Worm (Caenorhabditis elegans) whole organism, young adult: Measurements from ENCODE around the gene tbx-9.
A peak's percentile ranks its signal among the peaks of the same experiment; 100 is the strongest.

Experiments used
- B0035.1 ChIP-seq: sonication (generic microtip); optimal IDR thresholded peaks from 2 replicates; lab custom pipeline; 2016; ENCODE audit warnings: missing genetic modification characterization, mild to moderate bottlenecking, missing compliant biosample characterization, missing genotype, missing genetic modification reagents
- B0336.3 ChIP-seq: fragments of 200-800 bp; sonication (Bioruptor generic); IDR thresholded peaks from 2 replicates; pipeline ENCODE4 v1.3.6; 2022; ENCODE audit warnings: missing genetic modification characterization, missing compliant biosample characterization
- D2030.7 ChIP-seq: fragments of 200-800 bp; sonication (Bioruptor generic); IDR thresholded peaks from 2 replicates; pipeline ENCODE4 v1.3.6; 2022; ENCODE audit warnings: missing genetic modification reagents, missing genetic modification characterization, missing compliant biosample characterization
- F10E7.11 ChIP-seq: sonication (generic microtip); optimal IDR thresholded peaks from 2 replicates; lab custom pipeline; 2017; ENCODE audit warnings: mild to moderate bottlenecking, missing genetic modification characterization, moderate library complexity, missing compliant biosample characterization
- F22D6.2 ChIP-seq: sonication (generic microtip); optimal IDR thresholded peaks from 2 replicates; lab custom pipeline; 2016; ENCODE audit warnings: mild to moderate bottlenecking, missing genetic modification characterization, missing compliant biosample characterization
- F23B12.7 ChIP-seq: sonication (generic microtip); optimal IDR thresholded peaks from 2 replicates; lab custom pipeline; 2017; ENCODE audit warnings: missing genetic modification characterization, mild to moderate bottlenecking, missing compliant biosample characterization, antibody characterized with exemption, moderate library complexity; ENCODE audit not compliant: insufficient read depth
- F49E8.2 ChIP-seq: sonication (generic microtip); optimal IDR thresholded peaks from 3 replicates; lab custom pipeline; 2017; ENCODE audit warnings: missing genetic modification characterization, mild to moderate bottlenecking, missing compliant biosample characterization, antibody characterized with exemption, moderate library complexity; ENCODE audit not compliant: insufficient read depth
- T26A5.8 ChIP-seq: sonication (generic microtip); optimal IDR thresholded peaks from 2 replicates; lab custom pipeline; 2016; ENCODE audit warnings: missing genetic modification characterization, missing compliant biosample characterization
- akir-1 ChIP-seq: fragments of 200-800 bp; sonication (Bioruptor generic); optimal IDR thresholded peaks from 2 replicates; lab custom pipeline; 2018; ENCODE audit warnings: mild to moderate bottlenecking, missing genetic modification characterization, moderate library complexity, missing compliant biosample characterization
- attf-6 ChIP-seq: fragments of 200-800 bp; sonication (Bioruptor generic); IDR thresholded peaks from 2 replicates; pipeline ENCODE4 v1.3.6; 2022; ENCODE audit warnings: missing genetic modification reagents, missing genetic modification characterization, missing compliant biosample characterization
- cebp-1 ChIP-seq, 2 experiments: fragments of 200-800 bp in 1 of 2; sonication (Bioruptor generic) in 1 of 2; sonication (generic microtip) in 1 of 2; IDR thresholded peaks in 1 of 2; optimal IDR thresholded peaks in 1 of 2; 2 replicates each; pipeline versions ENCODE4 v1.3.6 to Lab custom; 2017 to 2022; ENCODE audit warnings: missing compliant biosample characterization in 2 of 2, missing genetic modification characterization in 2 of 2, mild to moderate bottlenecking in 1 of 2, missing genetic modification reagents in 1 of 2, moderate library complexity in 1 of 2
- ceh-100 ChIP-seq: fragments of 200-800 bp; sonication (Bioruptor generic); IDR thresholded peaks from 2 replicates; pipeline ENCODE4 v1.3.6; 2022; ENCODE audit warnings: missing genetic modification reagents, missing genetic modification characterization, missing compliant biosample characterization
- ceh-58 ChIP-seq: fragments of 200-800 bp; sonication (Bioruptor generic); IDR thresholded peaks from 2 replicates; pipeline ENCODE4 v1.3.6; 2022; ENCODE audit warnings: missing genetic modification characterization, missing compliant biosample characterization
- ceh-91 ChIP-seq: fragments of 200-800 bp; sonication (Bioruptor generic); IDR thresholded peaks from 2 replicates; pipeline ENCODE4 v1.3.6; 2022; ENCODE audit warnings: missing genetic modification reagents, missing genetic modification characterization, missing compliant biosample characterization
- chd-7 ChIP-seq: sonication (generic microtip); optimal IDR thresholded peaks from 2 replicates; lab custom pipeline; 2016; ENCODE audit warnings: mild to moderate bottlenecking, missing genetic modification characterization, moderate library complexity, missing compliant biosample characterization
- dpff-1 ChIP-seq: sonication (generic microtip); optimal IDR thresholded peaks from 2 replicates; lab custom pipeline; 2017; ENCODE audit warnings: mild to moderate bottlenecking, missing genetic modification characterization, missing compliant biosample characterization
- efl-1 ChIP-seq: fragments of 150-350 bp; optimal IDR thresholded peaks from 2 replicates; lab custom pipeline; 2014; ENCODE audit warnings: missing biosample characterization, missing genetic modification reagents, missing genetic modification characterization
- egrh-3 ChIP-seq: fragments of 200-800 bp; sonication (Bioruptor generic); IDR thresholded peaks from 2 replicates; pipeline ENCODE4 v1.3.6; 2022; ENCODE audit warnings: missing genetic modification reagents, missing genetic modification characterization, missing compliant biosample characterization
- fkh-3 ChIP-seq: sonication (generic microtip); optimal IDR thresholded peaks from 2 replicates; lab custom pipeline; 2016; ENCODE audit warnings: mild to moderate bottlenecking, missing genetic modification characterization, missing compliant biosample characterization
- hsf-1 ChIP-seq: fragments of 200-800 bp; sonication (Bioruptor generic); IDR thresholded peaks from 2 replicates; pipeline ENCODE4 v1.3.6; 2022; ENCODE audit warnings: missing genetic modification reagents, missing genetic modification characterization, missing compliant biosample characterization
- let-607 ChIP-seq, 2 experiments: fragments of 200-800 bp in 1 of 2; sonication (Bioruptor generic) in 1 of 2; sonication (generic microtip) in 1 of 2; optimal IDR thresholded peaks; 2 replicates each; lab custom pipeline; 2016 to 2018; ENCODE audit warnings: mild to moderate bottlenecking in 2 of 2, missing compliant biosample characterization in 2 of 2, missing genetic modification characterization in 2 of 2, moderate library complexity in 2 of 2, missing genotype in 1 of 2
- lsl-1 ChIP-seq: fragments of 200-800 bp; sonication (Bioruptor generic); optimal IDR thresholded peaks from 2 replicates; lab custom pipeline; 2018; ENCODE audit warnings: mild to moderate bottlenecking, missing genetic modification characterization, moderate library complexity, missing compliant biosample characterization
- lsy-27 ChIP-seq: sonication (generic microtip); optimal IDR thresholded peaks from 2 replicates; lab custom pipeline; 2017; ENCODE audit warnings: missing genetic modification characterization, mild to moderate bottlenecking, missing compliant biosample characterization, antibody characterized with exemption, missing genotype, borderline replicate concordance; ENCODE audit not compliant: insufficient read depth
- madf-3 ChIP-seq: fragments of 200-800 bp; sonication (Bioruptor generic); IDR thresholded peaks from 2 replicates; pipeline ENCODE4 v1.3.6; 2022; ENCODE audit warnings: missing genetic modification reagents, missing genetic modification characterization, missing compliant biosample characterization
- madf-6 ChIP-seq: fragments of 200-800 bp; sonication (Bioruptor generic); IDR thresholded peaks from 2 replicates; pipeline ENCODE4 v1.3.6; 2022; ENCODE audit warnings: missing genetic modification reagents, missing genetic modification characterization, missing compliant biosample characterization
- madf-8 ChIP-seq: fragments of 200-800 bp; sonication (Bioruptor generic); conservative IDR thresholded peaks from 2 replicates; pipeline ENCODE4 v1.3.6; 2022; ENCODE audit warnings: missing genetic modification reagents, missing genetic modification characterization, missing compliant biosample characterization
- mcd-1 ChIP-seq: fragments of 200-800 bp; sonication (Bioruptor generic); IDR thresholded peaks from 2 replicates; pipeline ENCODE4 v1.3.6; 2022; ENCODE audit warnings: missing genetic modification reagents, missing genetic modification characterization, missing compliant biosample characterization
- mes-4 ChIP-seq: sonication (generic microtip); optimal IDR thresholded peaks from 2 replicates; lab custom pipeline; 2016; ENCODE audit warnings: missing genotype, missing genetic modification characterization, missing compliant biosample characterization
- nfya-2 ChIP-seq: fragments of 200-800 bp; sonication (Bioruptor generic); IDR thresholded peaks from 2 replicates; pipeline ENCODE4 v1.3.6; 2022; ENCODE audit warnings: missing genetic modification reagents, missing genetic modification characterization, missing compliant biosample characterization
- nfyb-1 ChIP-seq: fragments of 200-800 bp; sonication (Bioruptor generic); IDR thresholded peaks from 2 replicates; pipeline ENCODE4 v1.3.6; 2022; ENCODE audit warnings: missing genetic modification reagents, missing genetic modification characterization, missing compliant biosample characterization
- nhr-80 ChIP-seq: sonication (generic microtip); optimal IDR thresholded peaks from 2 replicates; lab custom pipeline; 2016; ENCODE audit warnings: missing genetic modification characterization, missing compliant biosample characterization
- nhr-90 ChIP-seq: sonication (generic microtip); optimal IDR thresholded peaks from 2 replicates; lab custom pipeline; 2016; ENCODE audit warnings: missing genotype, mild to moderate bottlenecking, missing genetic modification characterization, missing compliant biosample characterization
- pbrm-1 ChIP-seq: fragments of 200-800 bp; sonication (Bioruptor generic); IDR thresholded peaks from 2 replicates; pipeline ENCODE4 v1.3.6; 2022; ENCODE audit warnings: missing genetic modification reagents, missing genetic modification characterization, missing compliant biosample characterization
- pha-4 ChIP-seq: fragments of 150-350 bp; sonication (generic microtip); optimal IDR thresholded peaks from 2 replicates; lab custom pipeline; 2014; ENCODE audit warnings: missing biosample characterization, missing genetic modification reagents, missing genetic modification characterization
- snpc-1.3 ChIP-seq: sonication (generic microtip); optimal IDR thresholded peaks from 2 replicates; lab custom pipeline; 2017; ENCODE audit warnings: missing genetic modification characterization, mild to moderate bottlenecking, missing compliant biosample characterization, antibody characterized with exemption, moderate library complexity, missing genotype, missing genetic modification reagents; ENCODE audit not compliant: insufficient read depth
- snpc-3.4 ChIP-seq: sonication (generic microtip); optimal IDR thresholded peaks from 2 replicates; lab custom pipeline; 2017; ENCODE audit warnings: missing genetic modification characterization, mild to moderate bottlenecking, missing compliant biosample characterization, antibody characterized with exemption, moderate library complexity, missing genotype, missing genetic modification reagents
- snpc-4 ChIP-seq, 5 experiments: fragments of 150-350 bp in 1 of 5; sonication (generic microtip) in 4 of 5; optimal IDR thresholded peaks; 2 replicates each; lab custom pipeline; 2014 to 2018; ENCODE audit warnings: missing genetic modification characterization in 5 of 5, missing biosample characterization in 3 of 5, antibody characterized with exemption in 2 of 5, mild to moderate bottlenecking in 2 of 5, missing compliant biosample characterization in 2 of 5, missing genotype in 2 of 5, moderate library complexity in 2 of 5, missing genetic modification reagents in 1 of 5
- tbx-9 ChIP-seq: sonication (generic microtip); optimal IDR thresholded peaks from 2 replicates; lab custom pipeline; 2016; ENCODE audit warnings: borderline replicate concordance, missing genetic modification characterization, inconsistent platforms, missing compliant biosample characterization
- unc-130 ChIP-seq: sonication (generic microtip); optimal IDR thresholded peaks from 2 replicates; lab custom pipeline; 2016; ENCODE audit warnings: missing genetic modification reagents, missing genetic modification characterization, missing compliant biosample characterization
- xnd-1 ChIP-seq: sonication (generic microtip); optimal IDR thresholded peaks from 2 replicates; lab custom pipeline; 2016; ENCODE audit warnings: missing genotype, missing genetic modification reagents, missing genetic modification characterization, missing compliant biosample characterization
- zfh-2 ChIP-seq: fragments of 200-800 bp; sonication (Bioruptor generic); conservative IDR thresholded peaks from 2 replicates; pipeline ENCODE4 v1.3.6; 2022; ENCODE audit warnings: missing genetic modification reagents, missing genetic modification characterization, missing compliant biosample characterization
- ztf-22 ChIP-seq: fragments of 200-800 bp; sonication (Bioruptor generic); optimal IDR thresholded peaks from 2 replicates; lab custom pipeline; 2018; ENCODE audit warnings: mild to moderate bottlenecking, missing genetic modification characterization, moderate library complexity, missing compliant biosample characterization
- ztf-28 ChIP-seq: fragments of 200-800 bp; sonication (Bioruptor generic); IDR thresholded peaks from 2 replicates; pipeline ENCODE4 v1.3.6; 2022; ENCODE audit warnings: missing genetic modification reagents, missing genetic modification characterization, missing compliant biosample characterization
- ztf-6 ChIP-seq: fragments of 200-800 bp; sonication (Bioruptor generic); IDR thresholded peaks from 2 replicates; pipeline ENCODE4 v1.3.6; 2022; ENCODE audit warnings: missing genetic modification reagents, missing genetic modification characterization, missing compliant biosample characterization

The tbx-9 gene

ce11 chrIII:10328565-10329541, 12.8 kb downstream of the tbx-9 start:
- TF ChIP-seq nhr-90 (no peak), unc-130 (GFP tag; lab: Kevin White, UChicago) (no peak), ceh-91 (GFP tag; lab: Robert Waterston, UW) (no peak), snpc-4 (GFP tag; optimal IDR thresholded peaks at IDR 0.05; lab: Kevin White, UChicago) (no peak), snpc-4 (tag; optimal IDR thresholded peaks at IDR 0.05; lab: Kevin White, UChicago) (no peak), madf-8 (GFP tag; lab: Robert Waterston, UW) (no peak), cebp-1 (GFP tag; IDR thresholded peaks at IDR 0.05; lab: Robert Waterston, UW) (0 out of 2 replicates have a peak, but pooled peaks have one; percentile 11), cebp-1 (tag; optimal IDR thresholded peaks at IDR 0.05; lab: Kevin White, UChicago) (peak; percentile 77), efl-1 (GFP tag; lab: Kevin White, UChicago) (peak; percentile 51), ztf-22 (GFP tag; lab: Kevin White, UChicago) (no peak), ztf-6 (GFP tag; lab: Robert Waterston, UW) (no peak), zfh-2 (GFP tag; lab: Robert Waterston, UW) (peak; percentile 84), lsy-27 (tag; lab: Kevin White, UChicago) (no peak), madf-6 (GFP tag; lab: Robert Waterston, UW) (peak; percentile 43), D2030.7 (GFP tag; lab: Robert Waterston, UW) (no peak), T26A5.8 (no peak), mes-4 (tag; lab: Kevin White, UChicago) (no peak), tbx-9 (tag; lab: Kevin White, UChicago) (peak; percentile 77), akir-1 (GFP tag; lab: Kevin White, UChicago) (no peak), let-607 (tag; optimal IDR thresholded peaks at IDR 0.05; lab: Kevin White, UChicago) (no peak), hsf-1 (GFP tag; lab: Robert Waterston, UW) (no peak), mcd-1 (GFP tag; lab: Robert Waterston, UW) (no peak), F10E7.11 (no peak), ceh-100 (no peak), lsl-1 (GFP tag; lab: Kevin White, UChicago) (no peak), B0336.3 (no peak), chd-7 (peak; percentile 16), F49E8.2 (tag; lab: Kevin White, UChicago) (no peak), F22D6.2 (tag; lab: Kevin White, UChicago) (no peak), ztf-28 (no peak), madf-3 (GFP tag; lab: Robert Waterston, UW) (no peak), snpc-3.4 (tag; lab: Kevin White, UChicago) (no peak), pbrm-1 (GFP tag; lab: Robert Waterston, UW) (no peak), attf-6 (no peak), egrh-3 (peak; percentile 45; the same call in 1 of the 2 replicates), B0035.1 (tag; lab: Kevin White, UChicago) (no peak), ceh-58 (GFP tag; lab: Robert Waterston, UW) (no peak), snpc-1.3 (tag; lab: Kevin White, UChicago) (no peak), nfya-2 (GFP tag; lab: Robert Waterston, UW) (no peak), nfyb-1 (GFP tag; lab: Robert Waterston, UW) (no peak), F23B12.7 (no peak), xnd-1 (tag; lab: Kevin White, UChicago) (no peak), pha-4 (no peak), fkh-3 (no peak), nhr-80 (tag; lab: Kevin White, UChicago) (peak; percentile 8), dpff-1 (tag; lab: Kevin White, UChicago) (no peak)
